Worm (Caenorhabditis elegans) whole organism, L2 larva: ENCODE measurements around the gene cpr-8.

Experiments used
- ZK546.5 ChIP-seq: sonication (generic microtip); optimal IDR thresholded peaks from 2 replicates; lab custom pipeline; 2017; ENCODE audit warnings: missing biosample characterization, missing genetic modification characterization
- ceh-82 ChIP-seq: fragments of 150-350 bp; optimal IDR thresholded peaks from 2 replicates; lab custom pipeline; 2014; ENCODE audit warnings: missing biosample characterization, missing genetic modification characterization
- elt-1 ChIP-seq: fragments of 150-350 bp; optimal IDR thresholded peaks from 2 replicates; lab custom pipeline; 2014; ENCODE audit warnings: missing biosample characterization, missing genetic modification characterization
- fos-1 ChIP-seq: fragments of 150-350 bp; optimal IDR thresholded peaks from 2 replicates; lab custom pipeline; 2014; ENCODE audit warnings: missing biosample characterization, missing genetic modification characterization
- lsy-2 ChIP-seq, 2 experiments: fragments of 150-350 bp in 1 of 2; sonication (generic microtip) in 1 of 2; optimal IDR thresholded peaks; 2 replicates each; lab custom pipeline; 2014 to 2017; ENCODE audit warnings: missing biosample characterization in 2 of 2, missing genetic modification characterization in 2 of 2
- nhr-25 ChIP-seq: fragments of 150-350 bp; sonication (generic microtip); optimal IDR thresholded peaks from 3 replicates; lab custom pipeline; 2014; ENCODE audit warnings: missing biosample characterization, missing genetic modification characterization
- snpc-4 ChIP-seq: fragments of 150-350 bp; optimal IDR thresholded peaks from 2 replicates; lab custom pipeline; 2014; ENCODE audit warnings: missing biosample characterization, missing genetic modification characterization
- unc-55 ChIP-seq: fragments of 150-350 bp; sonication (generic microtip); optimal IDR thresholded peaks from 3 replicates; lab custom pipeline; 2014; ENCODE audit warnings: missing biosample characterization, missing genetic modification reagents, missing genetic modification characterization
- zag-1 ChIP-seq: fragments of 150-350 bp; optimal IDR thresholded peaks from 2 replicates; lab custom pipeline; 2014; ENCODE audit warnings: missing biosample characterization, missing genetic modification characterization
- ztf-1 ChIP-seq: fragments of 200-800 bp; sonication (Bioruptor generic); conservative IDR thresholded peaks from 2 replicates; pipeline ENCODE4 v1.3.6; 2022; ENCODE audit warnings: missing genetic modification characterization, missing compliant biosample characterization

DNA sequence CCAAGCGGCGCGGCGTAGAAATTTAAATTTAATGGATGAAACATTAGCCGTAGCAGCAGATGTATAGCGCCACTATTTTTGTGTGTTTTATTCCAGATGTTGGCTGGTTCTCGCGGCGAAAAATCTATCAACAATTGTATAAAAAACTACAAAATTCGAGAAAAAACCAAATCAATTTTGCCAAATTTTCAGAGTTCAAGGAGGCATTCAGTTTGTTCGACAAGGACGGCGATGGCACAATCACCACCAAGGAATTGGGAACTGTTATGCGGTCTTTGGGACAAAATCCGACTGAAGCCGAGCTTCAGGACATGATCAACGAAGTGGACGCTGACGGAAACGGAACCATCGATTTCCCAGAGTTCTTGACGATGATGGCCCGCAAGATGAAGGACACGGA lies 22.0 kb downstream of the cpr-8 start:
- no peak for TF ChIP-seq nhr-25 (tag; lab: Kevin White, UChicago)
- no peak for TF ChIP-seq snpc-4 (tag; lab: Kevin White, UChicago)
- no peak for TF ChIP-seq fos-1 (tag; lab: Kevin White, UChicago)
- no peak for TF ChIP-seq elt-1 (tag; lab: Kevin White, UChicago)
- no peak for TF ChIP-seq zag-1 (tag; lab: Kevin White, UChicago)
- TF ChIP-seq lsy-2 (tag; optimal IDR thresholded peaks at IDR 0.05; lab: Kevin White, UChicago), result no peak
- TF ChIP-seq ZK546.5 (tag; lab: Kevin White, UChicago), result no peak
- TF ChIP-seq unc-55 (GFP tag; lab: Kevin White, UChicago), result no peak
- TF ChIP-seq ceh-82, result no peak
- TF ChIP-seq ztf-1 (GFP tag; lab: Robert Waterston, UW), result no peak
